Worm (Caenorhabditis elegans): ENCODE results near the gene Y38E10A.8.

The Y38E10A.8 gene

DNA sequence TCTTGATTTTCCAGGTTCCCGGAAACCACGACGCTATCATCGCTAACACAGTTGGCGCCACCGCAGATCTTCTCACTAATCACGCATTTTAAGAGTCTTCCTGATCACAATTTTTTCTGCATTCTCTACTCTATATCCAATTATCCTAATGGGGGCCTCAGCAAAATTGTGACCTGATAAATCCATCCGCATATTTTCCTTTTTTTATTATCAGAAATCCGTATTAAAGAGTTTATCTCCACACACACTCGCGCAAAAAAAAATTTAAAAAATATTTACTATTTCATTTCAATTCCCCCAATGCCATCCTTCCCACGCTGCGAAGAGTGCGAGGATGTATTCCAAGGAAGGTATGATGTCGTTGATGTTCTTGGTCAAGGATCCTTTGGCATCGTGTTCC is at the start of gene Y38E10A.8:
Gene Y38E10A.8, plus strand, starts transcription at position 301 of the 400 bp plus-strand sequence.
- no peak for TF ChIP-seq ztf-26 (tag; optimal IDR thresholded peaks at IDR 0.05)
- no peak for TF ChIP-seq madf-8 (GFP tag; conservative IDR thresholded peaks at IDR 0.05)
- no peak for TF ChIP-seq ztf-25 (GFP tag; IDR thresholded peaks at IDR 0.05)
- TF ChIP-seq hrde-1 (tag; optimal IDR thresholded peaks at IDR 0.05; ENCODE audit: borderline replicate concordance): no peak
- TF ChIP-seq lin-40 (tag; optimal IDR thresholded peaks at IDR 0.05): no peak
- no peak for TF ChIP-seq B0261.1 (tag; optimal IDR thresholded peaks at IDR 0.05)
- no peak for TF ChIP-seq K11D2.4 (GFP tag; IDR thresholded peaks at IDR 0.05)

DNA sequence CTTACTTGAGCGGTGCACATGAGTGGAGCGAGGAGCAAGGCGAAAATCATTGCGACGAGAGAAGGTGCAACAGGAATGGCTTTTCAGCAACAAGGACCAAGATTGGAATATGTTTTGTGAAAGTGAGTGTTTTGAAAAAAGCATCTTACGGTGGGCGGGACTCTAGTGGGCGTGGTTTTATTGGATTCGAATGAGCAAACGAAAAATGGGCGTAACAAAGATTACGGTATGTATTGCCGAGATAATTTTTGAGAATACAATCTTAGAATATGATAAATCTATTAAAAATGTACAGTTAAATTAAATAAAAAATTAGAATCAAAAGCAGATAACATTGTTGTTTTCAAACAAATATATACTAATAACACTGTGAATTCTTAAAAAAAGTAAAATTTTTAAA is 46.8 kb upstream of the Y38E10A.8 start, which contains the start of gene F49C5.12:
Gene F49C5.12, minus strand, starts transcription at position 101 of the 400 bp plus-strand sequence.
- no peak for TF ChIP-seq lag-1 (GFP tag; IDR thresholded peaks at IDR 0.05)

DNA sequence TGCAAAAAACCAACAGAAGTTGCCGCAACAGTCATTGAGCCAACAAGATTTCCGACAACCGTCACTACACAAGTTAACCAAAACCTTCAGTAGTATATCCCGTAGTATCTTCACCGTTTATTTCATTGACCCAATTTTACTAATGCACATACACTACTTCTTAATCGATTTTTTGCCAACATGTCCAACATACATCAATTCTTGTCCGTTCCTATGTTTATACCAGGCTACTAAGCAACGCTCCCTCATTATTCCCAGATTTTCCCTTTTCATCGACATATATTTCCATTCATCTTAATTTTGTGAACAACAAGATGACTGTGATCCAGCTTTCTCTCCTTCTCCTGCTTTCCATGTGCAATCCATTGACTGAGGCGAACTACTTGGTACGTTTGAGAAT is 41.1 kb upstream of the Y38E10A.8 start, which contains the start of gene F49C5.7:
Gene F49C5.7, plus strand, starts transcription at position 301 of the 400 bp plus-strand sequence.
- TF ChIP-seq hlh-26 (GFP tag; conservative IDR thresholded peaks at IDR 0.05) (no peak), lin-26 (GFP tag; IDR thresholded peaks at IDR 0.05) (no peak), egl-44 (GFP tag; IDR thresholded peaks at IDR 0.05) (no peak), nhr-120 (GFP tag; IDR thresholded peaks at IDR 0.05) (no peak), tlf-1 (GFP tag; optimal IDR thresholded peaks at IDR 0.05) (no peak)

DNA sequence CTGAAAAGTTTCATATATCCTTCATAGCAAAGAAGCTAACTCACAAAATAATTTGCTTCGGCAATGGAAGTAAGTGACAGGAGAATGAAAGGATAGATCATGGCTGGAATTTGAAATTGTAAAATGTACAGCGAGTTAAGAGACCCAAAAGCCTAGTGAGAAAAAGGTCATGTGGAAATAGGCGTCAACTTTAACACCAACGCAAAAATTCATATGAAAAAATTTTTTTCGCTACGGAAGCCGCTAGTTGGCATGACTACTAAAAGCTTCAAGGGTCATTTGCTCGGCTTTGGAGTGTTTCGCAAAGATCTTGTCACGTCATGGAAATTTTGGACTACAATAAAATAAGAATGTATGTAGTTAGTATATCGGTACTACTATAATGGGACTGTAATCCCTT is 36.5 kb upstream of the Y38E10A.8 start, which contains the start of gene Y38E10A.1:
Gene Y38E10A.1, minus strand, starts transcription at position 101 of the 400 bp plus-strand sequence.
- no peak for TF ChIP-seq nhr-80 (tag; optimal IDR thresholded peaks at IDR 0.05)
- TF ChIP-seq C06A6.2 (GFP tag; conservative IDR thresholded peaks at IDR 0.05): no peak
- TF ChIP-seq nhr-120 (GFP tag; IDR thresholded peaks at IDR 0.05): no peak
- TF ChIP-seq tlf-1 (GFP tag; optimal IDR thresholded peaks at IDR 0.05): no peak
- TF ChIP-seq ztf-22 (GFP tag; optimal IDR thresholded peaks at IDR 0.05): no peak
- no peak for TF ChIP-seq him-1 (tag; optimal IDR thresholded peaks at IDR 0.05)
- TF ChIP-seq hrde-1 (tag; optimal IDR thresholded peaks at IDR 0.05; ENCODE audit: borderline replicate concordance): no peak
- TF ChIP-seq nhr-27 (tag; optimal IDR thresholded peaks at IDR 0.05): no peak
- no peak for TF ChIP-seq bed-2 (GFP tag; IDR thresholded peaks at IDR 0.05)
- no peak for TF ChIP-seq lsy-27 (tag; optimal IDR thresholded peaks at IDR 0.05; ENCODE audit: borderline replicate concordance, insufficient read depth)
- no peak for TF ChIP-seq chd-7 (tag; optimal IDR thresholded peaks at IDR 0.05)
- TF ChIP-seq hlh-12 (tag; optimal IDR thresholded peaks at IDR 0.05): no peak
- TF ChIP-seq aptf-3 (GFP tag; IDR thresholded peaks at IDR 0.05): no peak
- TF ChIP-seq egrh-3 (GFP tag; IDR thresholded peaks at IDR 0.05): no peak
- no peak for TF ChIP-seq madf-6 (GFP tag; IDR thresholded peaks at IDR 0.05)
- TF ChIP-seq attf-5 (GFP tag; optimal IDR thresholded peaks at IDR 0.05): no peak
- no peak for TF ChIP-seq F33H1.4 (GFP tag; IDR thresholded peaks at IDR 0.05)

DNA sequence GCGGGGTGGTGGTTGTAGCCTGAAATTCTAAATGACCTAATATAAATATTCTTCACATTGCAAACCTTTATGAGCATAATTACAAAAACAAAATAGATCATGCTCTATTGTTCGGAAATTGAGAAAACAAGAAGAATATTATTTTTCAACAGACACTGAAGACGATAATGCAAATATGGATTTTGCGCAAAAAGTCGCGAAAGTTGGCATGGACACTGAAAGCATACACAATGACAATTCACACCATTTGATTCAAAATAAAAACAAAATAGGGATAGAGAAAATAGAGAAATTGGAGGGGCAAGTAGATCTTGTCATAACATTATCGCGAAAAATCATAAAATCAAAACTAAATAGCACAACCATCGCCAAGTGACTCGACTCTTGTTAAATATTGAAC is 34.2 kb upstream of the Y38E10A.8 start, which contains the start of gene Y38E10A.35:
Gene Y38E10A.35, minus strand, starts transcription at position 101 of the 400 bp plus-strand sequence.
- no peak for TF ChIP-seq ceh-79 (tag; optimal IDR thresholded peaks at IDR 0.05)
- no peak for TF ChIP-seq nfya-1 (tag; optimal IDR thresholded peaks at IDR 0.05; ENCODE audit: borderline replicate concordance, insufficient read depth)
- TF ChIP-seq ztf-6 (GFP tag; IDR thresholded peaks at IDR 0.05): no peak
- TF ChIP-seq rcor-1 (GFP tag; IDR thresholded peaks at IDR 0.05): no peak
- TF ChIP-seq rec-8 (tag; optimal IDR thresholded peaks at IDR 0.05): no peak
- TF ChIP-seq ekl-4 (GFP tag; IDR thresholded peaks at IDR 0.05): no peak
- no peak for TF ChIP-seq F49E8.2 (tag; optimal IDR thresholded peaks at IDR 0.05; ENCODE audit: insufficient read depth)
- TF ChIP-seq Y53F4B.3 (GFP tag; IDR thresholded peaks at IDR 0.05): no peak
